Worm (Caenorhabditis elegans): ENCODE measurements around the gene cri-2.

The cri-2 gene

ce11 chrV:8210527-8210926 is 8.9 kb downstream of the cri-2 start:
- TF ChIP-seq ceh-9 (tag; optimal IDR thresholded peaks at IDR 0.05) (no peak), elt-4 (tag; optimal IDR thresholded peaks at IDR 0.05) (no peak), nfya-1 (tag; optimal IDR thresholded peaks at IDR 0.05) (no peak), ama-1 (optimal IDR thresholded peaks at IDR 0.05) (no peak), hlh-15 (tag; optimal IDR thresholded peaks at IDR 0.05) (no peak), elt-2 (tag; optimal IDR thresholded peaks at IDR 0.05) (no peak), sox-4 (tag; optimal IDR thresholded peaks at IDR 0.05) (no peak), ceh-6 (GFP tag; optimal IDR thresholded peaks at IDR 0.05) (no peak), ceh-31 (tag; optimal IDR thresholded peaks at IDR 0.05) (no peak), hlh-30 (tag; optimal IDR thresholded peaks at IDR 0.05; ENCODE audit: insufficient read depth) (no peak), pax-1 (tag; optimal IDR thresholded peaks at IDR 0.05) (no peak), pha-2 (tag; optimal IDR thresholded peaks at IDR 0.05) (no peak), gmeb-2 (tag; optimal IDR thresholded peaks at IDR 0.05) (no peak)

ce11 chrV:8211993-8212392 is 10.4 kb downstream of the cri-2 start:
- TF ChIP-seq sdc-2 (tag; optimal IDR thresholded peaks at IDR 0.05) (no peak), fkh-6 (tag; optimal IDR thresholded peaks at IDR 0.05) (no peak), sox-4 (tag; optimal IDR thresholded peaks at IDR 0.05) (no peak), dve-1 (tag; optimal IDR thresholded peaks at IDR 0.05) (no peak), elt-2 (tag; optimal IDR thresholded peaks at IDR 0.05) (no peak), T23F11.4 (GFP tag; optimal IDR thresholded peaks at IDR 0.05) (no peak), K02D7.2 (tag; optimal IDR thresholded peaks at IDR 0.05) (no peak), hlh-30 (tag; optimal IDR thresholded peaks at IDR 0.05; ENCODE audit: insufficient read depth) (no peak), Y22D7AL.16 (tag; optimal IDR thresholded peaks at IDR 0.05) (no peak), ceh-6 (GFP tag; optimal IDR thresholded peaks at IDR 0.05) (no peak), unc-55 (GFP tag; optimal IDR thresholded peaks at IDR 0.05) (no peak), ceh-14 (tag; optimal IDR thresholded peaks at IDR 0.05) (no peak)

ce11 chrV:8212816-8213215 is 11.2 kb downstream of the cri-2 start:
- TF ChIP-seq elt-2 (tag; optimal IDR thresholded peaks at IDR 0.05) (peak; percentile 16), lim-6 (tag; optimal IDR thresholded peaks at IDR 0.05) (no peak)

- TF ChIP-seq ceh-2 (tag; optimal IDR thresholded peaks at IDR 0.05), result no peak
- no peak for TF ChIP-seq eyg-1 (tag; optimal IDR thresholded peaks at IDR 0.05)
- TF ChIP-seq hlh-6 (tag; optimal IDR thresholded peaks at IDR 0.05), result no peak
- no peak for TF ChIP-seq hlh-8 (tag; optimal IDR thresholded peaks at IDR 0.05)
- no peak for TF ChIP-seq ama-1 (optimal IDR thresholded peaks at IDR 0.05)
- TF ChIP-seq che-1 (tag; optimal IDR thresholded peaks at IDR 0.05), result no peak
Measured at ce11 chrV:8213868-8214267, 12.3 kb downstream of the cri-2 start, which contains the start of gene K07C11.7. K07C11.7 (minus strand) TSS chrV:8213968.

ce11 chrV:8215158-8215557 is 13.6 kb downstream of the cri-2 start:
- TF ChIP-seq fkh-6 (tag; optimal IDR thresholded peaks at IDR 0.05) (no peak), fkh-10 (GFP tag; optimal IDR thresholded peaks at IDR 0.05) (no peak), unc-42 (tag; optimal IDR thresholded peaks at IDR 0.05) (no peak), ceh-30 (tag; optimal IDR thresholded peaks at IDR 0.05) (no peak), ceh-18 (tag; optimal IDR thresholded peaks at IDR 0.05) (no peak), K09A11.1 (tag; optimal IDR thresholded peaks at IDR 0.05; ENCODE audit: insufficient read depth) (no peak), T23F11.4 (GFP tag; optimal IDR thresholded peaks at IDR 0.05) (no peak)

ce11 chrV:8217118-8217517 is 15.5 kb downstream of the cri-2 start:
- TF ChIP-seq elt-2 (tag; optimal IDR thresholded peaks at IDR 0.05) (peak; percentile 87), unc-55 (GFP tag; optimal IDR thresholded peaks at IDR 0.05) (no peak)
